ENCODE assay signal across 1 fruit fly cellular context in the genomic region with DNA sequence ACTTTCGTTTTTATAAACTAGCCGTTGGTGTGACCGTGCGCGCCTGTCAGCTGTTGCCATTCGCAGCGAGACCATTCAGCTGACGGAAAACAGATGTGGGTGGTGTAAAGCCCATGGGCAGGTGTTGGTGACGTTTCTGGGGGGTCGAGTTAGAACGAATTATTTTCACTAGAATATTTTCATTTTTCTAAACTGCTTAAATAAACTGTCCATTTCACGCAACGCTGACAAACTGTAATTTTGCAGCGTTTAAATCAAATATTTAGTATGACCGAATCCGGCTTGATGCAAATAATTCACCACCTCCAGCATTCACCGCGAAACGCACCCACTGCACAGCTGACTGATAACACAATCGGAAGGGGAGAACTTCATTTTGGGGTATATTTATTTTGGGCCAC.
A peak's percentile ranks its signal among the peaks of the same experiment; 100 is the strongest.
TF ChIP-seq lines count a peak whose summit lies in the region.

A gene (minus strand): TSS at position 199 of the 401 bp plus-strand sequence.
A gene (plus strand): TSS at position 261 of the 401 bp plus-strand sequence.

TF ChIP-seq in whole organism, embryonic, 481 proteins besides CTCF, POLR2A, EP300 and RAD21 (continued from another document and continues in another):
- TF ChIP-seq phol (tag; optimal IDR thresholded peaks at IDR 0.05; lab: Kevin White, UChicago), result peak; percentile 83
- TF ChIP-seq Nf-YB (GFP tag; optimal IDR thresholded peaks at IDR 0.05; lab: Kevin White, UChicago), result peak; percentile 56
- peak; percentile 45; the same call in 1 of the 2 replicates for TF ChIP-seq unc-4 (GFP tag; IDR thresholded peaks at IDR 0.05; lab: Robert Waterston, UW; ENCODE audit: partially characterized antibody)
- peak; percentile 54 for TF ChIP-seq CG2875 (GFP tag; optimal IDR thresholded peaks at IDR 0.05; lab: Kevin White, UChicago)
- TF ChIP-seq CG9932 (GFP tag; IDR thresholded peaks at IDR 0.05; lab: Robert Waterston, UW), result peak; percentile 92
- peak; percentile 90 for TF ChIP-seq sob (GFP tag; IDR thresholded peaks at IDR 0.05; lab: Robert Waterston, UW)
- no peak for TF ChIP-seq CG16813 (GFP tag; IDR thresholded peaks at IDR 0.05; lab: Robert Waterston, UW; ENCODE audit: partially characterized antibody)
- peak; percentile 38; the same call in 1 of the 2 replicates for TF ChIP-seq CG42726 (GFP tag; IDR thresholded peaks at IDR 0.05; lab: Robert Waterston, UW; ENCODE audit: partially characterized antibody)
- TF ChIP-seq CG7786 (GFP tag; optimal IDR thresholded peaks at IDR 0.05; lab: Kevin White, UChicago), result peak; percentile 90
- TF ChIP-seq twi (tag; optimal IDR thresholded peaks at IDR 0.05; lab: Kevin White, UChicago), result peak; percentile 70
- TF ChIP-seq Atf3 (GFP tag; optimal IDR thresholded peaks at IDR 0.05; lab: Kevin White, UChicago), result peak; percentile 89
- TF ChIP-seq CG8359 (GFP tag; optimal IDR thresholded peaks at IDR 0.05; lab: Kevin White, UChicago; ENCODE audit: borderline replicate concordance), result no peak
- peak; percentile 90 for TF ChIP-seq Chrac-16 (GFP tag; optimal IDR thresholded peaks at IDR 0.05; lab: Kevin White, UChicago)
- TF ChIP-seq CG8944 (GFP tag; optimal IDR thresholded peaks at IDR 0.05; lab: Kevin White, UChicago), result peak; percentile 91
- TF ChIP-seq mld (GFP tag; IDR thresholded peaks at IDR 0.05; lab: Robert Waterston, UW; ENCODE audit: partially characterized antibody), result no peak
- TF ChIP-seq ftz-f1 (GFP tag; optimal IDR thresholded peaks at IDR 0.05; lab: Kevin White, UChicago), result peak; percentile 66
- TF ChIP-seq pb (GFP tag; optimal IDR thresholded peaks at IDR 0.05; lab: Kevin White, UChicago), result peak; percentile 73
- peak; percentile 53; the same call in 1 of the 3 replicates for TF ChIP-seq gce (GFP tag; IDR thresholded peaks at IDR 0.05; lab: Robert Waterston, UW)
- peak; percentile 65 for TF ChIP-seq BtbVII (GFP tag; optimal IDR thresholded peaks at IDR 0.05; lab: Kevin White, UChicago)
- peak; percentile 83 for TF ChIP-seq bcd (GFP tag; optimal IDR thresholded peaks at IDR 0.05; lab: Kevin White, UChicago)
- peak; percentile 89 to 93 for TF ChIP-seq dpn (GFP tag; optimal IDR thresholded peaks at IDR 0.05; lab: Kevin White, UChicago)
- peak; percentile 76 for TF ChIP-seq CG12299 (tag; optimal IDR thresholded peaks at IDR 0.05; lab: Kevin White, UChicago)
- peak; percentile 60 for TF ChIP-seq Vsx1 (GFP tag; optimal IDR thresholded peaks at IDR 0.05; lab: Kevin White, UChicago)
- TF ChIP-seq CG11696 (GFP tag; IDR thresholded peaks at IDR 0.05; lab: Robert Waterston, UW), result peak; percentile 69
- TF ChIP-seq CG18011 (GFP tag; optimal IDR thresholded peaks at IDR 0.05; lab: Kevin White, UChicago), result peak; percentile 78
- no peak for TF ChIP-seq CG7963 (GFP tag; IDR thresholded peaks at IDR 0.05; lab: Robert Waterston, UW; ENCODE audit: partially characterized antibody)
- peak; percentile 79 for TF ChIP-seq CG12236 (GFP tag; optimal IDR thresholded peaks at IDR 0.05; lab: Kevin White, UChicago)
- peak; percentile 80 for TF ChIP-seq YL-1 (GFP tag; optimal IDR thresholded peaks at IDR 0.05; lab: Kevin White, UChicago)
- peak; percentile 64 for TF ChIP-seq CG17568 (GFP tag; optimal IDR thresholded peaks at IDR 0.05; lab: Kevin White, UChicago)
- no peak for TF ChIP-seq sima (GFP tag; optimal IDR thresholded peaks at IDR 0.05; lab: Kevin White, UChicago)
- TF ChIP-seq jing (GFP tag; optimal IDR thresholded peaks at IDR 0.05; lab: Kevin White, UChicago), result peak; percentile 75
- peak; percentile 81 for TF ChIP-seq Camta (GFP tag; optimal IDR thresholded peaks at IDR 0.05; lab: Kevin White, UChicago)
- TF ChIP-seq pros (GFP tag; optimal IDR thresholded peaks at IDR 0.05; lab: Kevin White, UChicago), result no peak
- peak; percentile 89 for TF ChIP-seq lmd (GFP tag; IDR thresholded peaks at IDR 0.05; lab: Robert Waterston, UW)
- peak; percentile 95 for TF ChIP-seq CG14441 (GFP tag; IDR thresholded peaks at IDR 0.05; lab: Robert Waterston, UW)
- peak; percentile 85 for TF ChIP-seq slp2 (GFP tag; optimal IDR thresholded peaks at IDR 0.05; lab: Kevin White, UChicago)
- TF ChIP-seq CG16863 (GFP tag; optimal IDR thresholded peaks at IDR 0.05; lab: Kevin White, UChicago), result peak; percentile 83
- TF ChIP-seq Trl (optimal IDR thresholded peaks at IDR 0.05; lab: Kevin White, UChicago), result no peak
- peak; percentile 94 for TF ChIP-seq Trl (GFP tag; optimal IDR thresholded peaks at IDR 0.05; lab: Kevin White, UChicago)
- TF ChIP-seq B-H2 (GFP tag; optimal IDR thresholded peaks at IDR 0.05; lab: Kevin White, UChicago), result no peak
- peak; percentile 81 for TF ChIP-seq CoRest (tag; optimal IDR thresholded peaks at IDR 0.05; lab: Kevin White, UChicago)
- peak; percentile 68; the same call in 2 of the 3 replicates for TF ChIP-seq jigr1 (GFP tag; IDR thresholded peaks at IDR 0.05; lab: Robert Waterston, UW)
- peak; percentile 15 for TF ChIP-seq ab (GFP tag; optimal IDR thresholded peaks at IDR 0.05; lab: Kevin White, UChicago)
- TF ChIP-seq ci (GFP tag; IDR thresholded peaks at IDR 0.05; lab: Robert Waterston, UW), result peak; percentile 97
- peak; percentile 87 for TF ChIP-seq gem (tag; optimal IDR thresholded peaks at IDR 0.05; lab: Kevin White, UChicago)
- TF ChIP-seq CG6813 (GFP tag; optimal IDR thresholded peaks at IDR 0.05; lab: Kevin White, UChicago), result peak; percentile 64
- peak; percentile 75 for TF ChIP-seq CG10321 (GFP tag; IDR thresholded peaks at IDR 0.05; lab: Robert Waterston, UW)
- TF ChIP-seq Sin3A (optimal IDR thresholded peaks at IDR 0.05; lab: Kevin White, UChicago), result peak; percentile 97
- TF ChIP-seq CG3838 (GFP tag; optimal IDR thresholded peaks at IDR 0.05; lab: Kevin White, UChicago), result peak; percentile 65
- TF ChIP-seq zen2 (GFP tag; IDR thresholded peaks at IDR 0.05; lab: Robert Waterston, UW; ENCODE audit: partially characterized antibody), result no peak
- TF ChIP-seq wdn (GFP tag; IDR thresholded peaks at IDR 0.05; lab: Robert Waterston, UW), result peak; percentile 84
- TF ChIP-seq NK7.1 (GFP tag; optimal IDR thresholded peaks at IDR 0.05; lab: Kevin White, UChicago), result peak; percentile 73
- TF ChIP-seq prd (optimal IDR thresholded peaks at IDR 0.05; lab: Kevin White, UChicago), result no peak
- TF ChIP-seq prd (GFP tag; IDR thresholded peaks at IDR 0.05; lab: Robert Waterston, UW), result peak; percentile 94
- TF ChIP-seq CG8089 (GFP tag; optimal IDR thresholded peaks at IDR 0.05; lab: Kevin White, UChicago), result peak; percentile 82
- peak; percentile 80 for TF ChIP-seq CG7839 (tag; optimal IDR thresholded peaks at IDR 0.05; lab: Kevin White, UChicago)
- TF ChIP-seq odd (GFP tag; optimal IDR thresholded peaks at IDR 0.05; lab: Kevin White, UChicago), result peak; percentile 59
- TF ChIP-seq CG15269 (tag; optimal IDR thresholded peaks at IDR 0.05; lab: Kevin White, UChicago), result peak; percentile 76
- peak; percentile 17 for TF ChIP-seq nom (GFP tag; optimal IDR thresholded peaks at IDR 0.05; lab: Kevin White, UChicago)
- peak; percentile 70 for TF ChIP-seq Mes4 (GFP tag; optimal IDR thresholded peaks at IDR 0.05; lab: Kevin White, UChicago)
- TF ChIP-seq C15 (GFP tag; IDR thresholded peaks at IDR 0.05; lab: Robert Waterston, UW), result peak; percentile 65; the same call in 2 of the 3 replicates
- TF ChIP-seq cad (GFP tag; optimal IDR thresholded peaks at IDR 0.05; lab: Kevin White, UChicago), result no peak
- TF ChIP-seq CG15073 (GFP tag; optimal IDR thresholded peaks at IDR 0.05; lab: Kevin White, UChicago), result no peak
- peak; percentile 48 for TF ChIP-seq CG8290 (GFP tag; optimal IDR thresholded peaks at IDR 0.05; lab: Kevin White, UChicago)
- TF ChIP-seq CG8290 (tag; optimal IDR thresholded peaks at IDR 0.05; lab: Kevin White, UChicago), result peak in 1 of 2 experiments; percentile 94
- peak; percentile 57 for TF ChIP-seq org-1 (GFP tag; optimal IDR thresholded peaks at IDR 0.05; lab: Kevin White, UChicago)
- peak; percentile 27 for TF ChIP-seq CG6765 (GFP tag; optimal IDR thresholded peaks at IDR 0.05; lab: Kevin White, UChicago)
- TF ChIP-seq CG12744 (GFP tag; optimal IDR thresholded peaks at IDR 0.05; lab: Kevin White, UChicago), result peak; percentile 76
- TF ChIP-seq NC2α (GFP tag; optimal IDR thresholded peaks at IDR 0.05; lab: Kevin White, UChicago), result peak; percentile 62
- TF ChIP-seq fd3F (GFP tag; optimal IDR thresholded peaks at IDR 0.05; lab: Kevin White, UChicago), result peak; percentile 77
- peak; percentile 56 for TF ChIP-seq CG6854 (GFP tag; optimal IDR thresholded peaks at IDR 0.05; lab: Kevin White, UChicago)
- peak; percentile 78 for TF ChIP-seq danr (GFP tag; IDR thresholded peaks at IDR 0.05; lab: Robert Waterston, UW)
- peak; percentile 62 for TF ChIP-seq CG18764 (GFP tag; optimal IDR thresholded peaks at IDR 0.05; lab: Kevin White, UChicago)
- TF ChIP-seq CG16815 (GFP tag; optimal IDR thresholded peaks at IDR 0.05; lab: Kevin White, UChicago), result peak; percentile 71
- peak; percentile 28 for TF ChIP-seq CG1529 (GFP tag; optimal IDR thresholded peaks at IDR 0.05; lab: Kevin White, UChicago)
- TF ChIP-seq fd96Cb (tag; optimal IDR thresholded peaks at IDR 0.05; lab: Kevin White, UChicago), result peak; percentile 70
- no peak for TF ChIP-seq CG15479 (GFP tag; optimal IDR thresholded peaks at IDR 0.05; lab: Kevin White, UChicago)
- no peak for TF ChIP-seq nerfin-2 (GFP tag; IDR thresholded peaks at IDR 0.05; lab: Robert Waterston, UW; ENCODE audit: partially characterized antibody)
- TF ChIP-seq zen (tag; optimal IDR thresholded peaks at IDR 0.05; lab: Kevin White, UChicago), result peak; percentile 50
- TF ChIP-seq sug (tag; optimal IDR thresholded peaks at IDR 0.05; lab: Kevin White, UChicago), result peak; percentile 83
- peak; percentile 25 for TF ChIP-seq CG6654 (GFP tag; optimal IDR thresholded peaks at IDR 0.05; lab: Kevin White, UChicago)
- TF ChIP-seq CG31365 (tag; optimal IDR thresholded peaks at IDR 0.05; lab: Kevin White, UChicago), result peak; percentile 60
- peak; percentile 70 for TF ChIP-seq CG18619 (GFP tag; optimal IDR thresholded peaks at IDR 0.05; lab: Kevin White, UChicago)
- TF ChIP-seq ac (GFP tag; optimal IDR thresholded peaks at IDR 0.05; lab: Kevin White, UChicago), result no peak
- TF ChIP-seq CG14014 (GFP tag; IDR thresholded peaks at IDR 0.05; lab: Robert Waterston, UW), result peak; percentile 88
- TF ChIP-seq CG18476 (GFP tag; optimal IDR thresholded peaks at IDR 0.05; lab: Kevin White, UChicago), result peak; percentile 54
- TF ChIP-seq pita (GFP tag; optimal IDR thresholded peaks at IDR 0.05; lab: Kevin White, UChicago), result no peak
- TF ChIP-seq Stat92E (GFP tag; optimal IDR thresholded peaks at IDR 0.05; lab: Kevin White, UChicago), result peak in 1 of 3 experiments; percentile 75
- TF ChIP-seq CG2712 (tag; optimal IDR thresholded peaks at IDR 0.05; lab: Kevin White, UChicago), result peak; percentile 83
- TF ChIP-seq oc (tag; optimal IDR thresholded peaks at IDR 0.05; lab: Kevin White, UChicago), result peak; percentile 79
- peak; percentile 94 for TF ChIP-seq jumu (GFP tag; optimal IDR thresholded peaks at IDR 0.05; lab: Kevin White, UChicago)
- no peak for TF ChIP-seq CG10959 (GFP tag; IDR thresholded peaks at IDR 0.05; lab: Robert Waterston, UW)
- TF ChIP-seq trem (tag; optimal IDR thresholded peaks at IDR 0.05; lab: Kevin White, UChicago), result peak; percentile 84
- TF ChIP-seq her (GFP tag; optimal IDR thresholded peaks at IDR 0.05; lab: Kevin White, UChicago), result peak; percentile 89
- TF ChIP-seq Elba2 (GFP tag; optimal IDR thresholded peaks at IDR 0.05; lab: Kevin White, UChicago), result peak; percentile 48
- peak; percentile 78 for TF ChIP-seq E2f2 (GFP tag; IDR thresholded peaks at IDR 0.05; lab: Robert Waterston, UW)
- peak; percentile 53 for TF ChIP-seq CG4360 (GFP tag; IDR thresholded peaks at IDR 0.05; lab: Robert Waterston, UW)
- TF ChIP-seq wor (GFP tag; IDR thresholded peaks at IDR 0.05; lab: Robert Waterston, UW), result peak; percentile 74
- peak; percentile 73 for TF ChIP-seq CG4404 (GFP tag; IDR thresholded peaks at IDR 0.05; lab: Robert Waterston, UW)
- TF ChIP-seq pan (optimal IDR thresholded peaks at IDR 0.05; lab: Kevin White, UChicago), result no peak
- peak in 1 of 2 experiments; percentile 94 for TF ChIP-seq pan (GFP tag; optimal IDR thresholded peaks at IDR 0.05 in 1 of 2, IDR thresholded peaks at IDR 0.05 in 1 of 2)
- peak; percentile 94 for TF ChIP-seq klu (GFP tag; IDR thresholded peaks at IDR 0.05; lab: Robert Waterston, UW)
- TF ChIP-seq CG18599 (GFP tag; optimal IDR thresholded peaks at IDR 0.05; lab: Kevin White, UChicago), result peak; percentile 92
- TF ChIP-seq sens (GFP tag; lab: Kevin White, UChicago), result peak; percentile 96
- no peak for TF ChIP-seq CG7745 (tag; optimal IDR thresholded peaks at IDR 0.05; lab: Kevin White, UChicago)
- TF ChIP-seq CG4282 (GFP tag; optimal IDR thresholded peaks at IDR 0.05; lab: Kevin White, UChicago), result peak; percentile 71
- no peak for TF ChIP-seq br (optimal IDR thresholded peaks at IDR 0.05; lab: Kevin White, UChicago)
- TF ChIP-seq CG14860 (GFP tag; IDR thresholded peaks at IDR 0.05; lab: Robert Waterston, UW; ENCODE audit: partially characterized antibody), result no peak
- TF ChIP-seq CG10274 (GFP tag; optimal IDR thresholded peaks at IDR 0.05; lab: Kevin White, UChicago), result no peak
- TF ChIP-seq Fer1 (GFP tag; optimal IDR thresholded peaks at IDR 0.05; lab: Kevin White, UChicago), result peak; percentile 81
- TF ChIP-seq insv (GFP tag; optimal IDR thresholded peaks at IDR 0.05; lab: Kevin White, UChicago), result peak in 1 of 2 experiments; percentile 43
- TF ChIP-seq HLH3B (GFP tag; IDR thresholded peaks at IDR 0.05; lab: Robert Waterston, UW), result peak; percentile 90
- TF ChIP-seq CrebB (tag; optimal IDR thresholded peaks at IDR 0.05; lab: Kevin White, UChicago), result peak; percentile 61
- peak; percentile 89 for TF ChIP-seq bab2 (GFP tag; optimal IDR thresholded peaks at IDR 0.05; lab: Kevin White, UChicago)
- TF ChIP-seq D19A (tag; optimal IDR thresholded peaks at IDR 0.05; lab: Kevin White, UChicago), result peak; percentile 51
- TF ChIP-seq B-H1 (GFP tag; IDR thresholded peaks at IDR 0.05; lab: Robert Waterston, UW), result peak; percentile 86
- TF ChIP-seq CG15601 (tag; optimal IDR thresholded peaks at IDR 0.05; lab: Kevin White, UChicago), result peak; percentile 58
- peak; percentile 83 for TF ChIP-seq CG1024 (GFP tag; IDR thresholded peaks at IDR 0.05; lab: Robert Waterston, UW)
- TF ChIP-seq tll (GFP tag; optimal IDR thresholded peaks at IDR 0.05; lab: Kevin White, UChicago), result peak in 1 of 2 experiments; percentile 62
- TF ChIP-seq CG9876 (GFP tag; optimal IDR thresholded peaks at IDR 0.05; lab: Kevin White, UChicago), result peak; percentile 86
- TF ChIP-seq CG6272 (GFP tag; IDR thresholded peaks at IDR 0.05; lab: Robert Waterston, UW), result peak; percentile 88
- TF ChIP-seq corto (GFP tag; optimal IDR thresholded peaks at IDR 0.05; lab: Kevin White, UChicago), result peak; percentile 43
- TF ChIP-seq CG32532 (GFP tag; IDR thresholded peaks at IDR 0.05; lab: Robert Waterston, UW), result peak; percentile 94
- peak; percentile 85 for TF ChIP-seq unpg (GFP tag; optimal IDR thresholded peaks at IDR 0.05; lab: Kevin White, UChicago)
